Fruit fly (Drosophila melanogaster) whole organism, wandering third instar larva: ENCODE results near the gene PK1-R.

Experiments
- Abd-B ChIP-seq: fragments of >200 bp; optimal IDR thresholded peaks from 2 replicates; lab custom pipeline; 2017; ENCODE audit warnings: missing biosample characterization, missing genetic modification characterization
- CG9705 ChIP-seq: fragments of 200-800 bp; sonication (Bioruptor generic); optimal IDR thresholded peaks from 2 replicates; lab custom pipeline; 2018; ENCODE audit warnings: missing biosample characterization, mild to moderate bottlenecking, missing genetic modification characterization
- CrebA ChIP-seq: fragments of 200-800 bp; sonication (Bioruptor generic); optimal IDR thresholded peaks from 2 replicates; lab custom pipeline; 2016; ENCODE audit warnings: missing biosample characterization, mild to moderate bottlenecking, missing genetic modification characterization, borderline replicate concordance
- Dfd ChIP-seq: fragments of >200 bp; optimal IDR thresholded peaks from 2 replicates; lab custom pipeline; 2017; ENCODE audit warnings: missing biosample characterization, missing genetic modification characterization
- Dif ChIP-seq: fragments of 200-275, 200-300 bp; sonication (Bioruptor generic); optimal IDR thresholded peaks from 2 replicates; lab custom pipeline; 2018; ENCODE audit warnings: missing biosample characterization, missing genetic modification characterization; ENCODE audit not compliant: partially characterized antibody
- HLH106 ChIP-seq: fragments of 200-800 bp; optimal IDR thresholded peaks from 3 replicates; lab custom pipeline; 2019; ENCODE audit warnings: missing biosample characterization, mild to moderate bottlenecking, missing genetic modification characterization, moderate library complexity
- Hnf4 ChIP-seq: fragments of 200-800 bp; sonication (Bioruptor generic); optimal IDR thresholded peaks from 2 replicates; lab custom pipeline; 2016; ENCODE audit warnings: missing biosample characterization, mild to moderate bottlenecking, missing genetic modification characterization
- Hr78 ChIP-seq: fragments of >200 bp; optimal IDR thresholded peaks from 2 replicates; lab custom pipeline; 2017; ENCODE audit warnings: missing biosample characterization, missing genetic modification characterization
- Mio ChIP-seq: sonication (Bioruptor generic); optimal IDR thresholded peaks from 2 replicates; lab custom pipeline; 2016; ENCODE audit warnings: missing biosample characterization, missing genetic modification characterization
- Rel ChIP-seq, 2 experiments: fragments of 200-800 bp; sonication (Bioruptor generic) in 1 of 2; optimal IDR thresholded peaks; 2 replicates in 1 of 2; 3 replicates in 1 of 2; lab custom pipeline; 2016 to 2019; ENCODE audit warnings: mild to moderate bottlenecking in 2 of 2, missing biosample characterization in 2 of 2, missing genetic modification characterization in 2 of 2, moderate library complexity in 1 of 2
- Sp1 ChIP-seq: fragments of 200-800 bp; sonication (Bioruptor generic); optimal IDR thresholded peaks from 3 replicates; lab custom pipeline; 2019; ENCODE audit warnings: missing biosample characterization, mild to moderate bottlenecking, missing genetic modification characterization, moderate library complexity
- Vsx2 ChIP-seq: fragments of 200-300, 225-300 bp; sonication (Bioruptor generic); optimal IDR thresholded peaks from 2 replicates; lab custom pipeline; 2018; ENCODE audit warnings: missing biosample characterization, missing genetic modification characterization; ENCODE audit not compliant: partially characterized antibody
- br ChIP-seq: fragments of 200-800 bp; sonication (Bioruptor generic); optimal IDR thresholded peaks from 2 replicates; lab custom pipeline; 2016; ENCODE audit warnings: missing biosample characterization, missing genetic modification characterization
- dl ChIP-seq, 2 experiments: fragments of 175-275, 200-275 bp in 1 of 2; fragments of 200-275 bp in 1 of 2; sonication (Bioruptor generic); optimal IDR thresholded peaks; lab custom pipeline; 2018; ENCODE audit warnings: mild to moderate bottlenecking in 2 of 2, missing biosample characterization in 2 of 2, missing genetic modification characterization in 2 of 2, moderate library complexity in 2 of 2; ENCODE audit not compliant: partially characterized antibody in 2 of 2, insufficient read depth in 1 of 2
- dmrt93B ChIP-seq: fragments of 200-800 bp; sonication (Bioruptor generic); optimal IDR thresholded peaks from 2 replicates; lab custom pipeline; 2018; ENCODE audit warnings: missing biosample characterization, mild to moderate bottlenecking, missing genetic modification characterization
- dsf ChIP-seq: sonication (Bioruptor generic); optimal IDR thresholded peaks from 2 replicates; lab custom pipeline; 2016; ENCODE audit warnings: missing biosample characterization, missing genetic modification characterization, borderline replicate concordance
- foxo ChIP-seq, 2 experiments: fragments of 200-800 bp; sonication (Bioruptor generic); optimal IDR thresholded peaks; 2 replicates in 1 of 2; 3 replicates in 1 of 2; lab custom pipeline; 2016 to 2017; ENCODE audit warnings: missing biosample characterization in 2 of 2, missing genetic modification characterization in 2 of 2
- h ChIP-seq: fragments of 200-800 bp; sonication (Bioruptor generic); optimal IDR thresholded peaks from 3 replicates; lab custom pipeline; 2016; ENCODE audit warnings: missing biosample characterization, mild to moderate bottlenecking, missing genetic modification characterization
- jim ChIP-seq: fragments of 175-275, 200-325 bp; sonication (Bioruptor generic); optimal IDR thresholded peaks from 2 replicates; lab custom pipeline; 2016; ENCODE audit warnings: missing biosample characterization, mild to moderate bottlenecking, missing genetic modification characterization
- lola ChIP-seq: fragments of >200 bp; optimal IDR thresholded peaks from 2 replicates; lab custom pipeline; 2017; ENCODE audit warnings: missing biosample characterization, missing genetic modification characterization
- pan ChIP-seq: fragments of >200 bp; optimal IDR thresholded peaks from 2 replicates; lab custom pipeline; 2017
- psq ChIP-seq: fragments of 200-800 bp; sonication (Bioruptor generic); optimal IDR thresholded peaks from 3 replicates; lab custom pipeline; 2017; ENCODE audit warnings: missing biosample characterization, mild to moderate bottlenecking, missing genetic modification characterization, moderate library complexity
- sage ChIP-seq: fragments of 200-800 bp; sonication (Bioruptor generic); optimal IDR thresholded peaks from 2 replicates; lab custom pipeline; 2016; ENCODE audit warnings: missing biosample characterization, mild to moderate bottlenecking, missing genetic modification characterization
- sv ChIP-seq: fragments of 200-800 bp; sonication (Bioruptor generic); optimal IDR thresholded peaks from 3 replicates; lab custom pipeline; 2016; ENCODE audit warnings: missing biosample characterization, missing genetic modification characterization
- tai ChIP-seq: sonication (Bioruptor generic); optimal IDR thresholded peaks from 2 replicates; lab custom pipeline; 2016; ENCODE audit warnings: missing biosample characterization, missing genetic modification characterization
- usp ChIP-seq: fragments of >200 bp; optimal IDR thresholded peaks from 2 replicates; lab custom pipeline; 2017; ENCODE audit warnings: missing biosample characterization, missing genetic modification characterization
- woc ChIP-seq: sonication (Bioruptor generic); optimal IDR thresholded peaks from 2 replicates; lab custom pipeline; 2016; ENCODE audit warnings: missing biosample characterization, mild to moderate bottlenecking, missing genetic modification characterization

The PK1-R gene

DNA sequence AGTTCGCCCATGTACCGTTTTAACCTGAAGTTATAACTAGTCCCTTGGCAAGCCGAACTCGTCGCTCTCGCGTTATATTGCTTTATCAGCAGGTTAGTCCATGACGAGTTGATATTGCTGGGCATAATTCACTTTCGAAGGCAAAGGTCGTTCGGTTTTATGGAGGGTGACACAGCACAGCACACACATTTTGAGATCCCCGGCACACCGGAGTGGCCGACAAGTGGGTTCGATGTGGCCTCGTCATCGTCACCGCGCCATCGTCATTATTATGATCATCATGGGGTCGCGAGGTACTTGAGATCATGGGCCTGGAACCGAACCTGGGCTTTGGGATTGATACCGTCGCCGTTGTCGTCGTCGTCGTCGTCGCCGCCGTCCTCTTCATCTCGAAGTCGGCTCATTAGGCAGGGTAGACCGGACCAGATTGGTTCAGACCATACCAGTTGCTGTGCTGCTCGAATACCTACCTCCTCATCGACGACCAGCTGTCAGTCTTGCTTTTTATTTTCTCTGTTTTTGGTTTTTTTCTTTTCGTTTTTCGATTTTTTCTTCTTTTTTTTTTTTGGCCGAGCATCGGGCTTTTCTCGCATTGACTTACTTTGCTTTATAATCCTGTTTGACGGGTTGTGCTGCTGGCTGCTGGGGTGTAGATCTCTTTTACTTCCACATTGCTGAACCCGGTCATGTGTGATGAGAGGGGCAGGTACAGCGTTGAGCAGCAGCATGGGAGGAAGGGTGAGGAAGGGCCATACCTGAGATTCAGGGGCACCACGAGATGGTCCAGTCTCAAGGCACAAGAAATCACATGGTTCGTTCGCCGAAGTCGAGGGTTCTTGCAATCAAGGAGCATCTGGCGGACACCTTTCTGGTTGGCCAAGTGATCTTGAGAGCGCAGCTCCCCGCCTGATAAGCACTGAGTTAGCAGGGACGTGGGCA is 41.6 kb downstream of the PK1-R start (continued):
- TF ChIP-seq Mio (GFP tag; lab: Kevin White, UChicago), result no peak
- no peak for TF ChIP-seq CG9705 (GFP tag; lab: Kevin White, UChicago)
- no peak for TF ChIP-seq pan
- no peak for TF ChIP-seq Vsx2 (GFP tag; lab: Kevin White, UChicago)

dm6 chr3R:14060399-14060798 is 42.5 kb downstream of the PK1-R start:
- no peak for TF ChIP-seq Hr78 (GFP tag; lab: Kevin White, UChicago)
- TF ChIP-seq, all 38 proteins: peak for 0

dm6 chr3R:14059703-14060300 is 43.1 kb downstream of the PK1-R start:
- no peak for TF ChIP-seq psq (GFP tag; lab: Kevin White, UChicago)
- no peak for TF ChIP-seq Dif (GFP tag; lab: Kevin White, UChicago)
- no peak for TF ChIP-seq woc
- TF ChIP-seq HLH106, result no peak
- TF ChIP-seq lola (GFP tag; lab: Kevin White, UChicago), result no peak
- TF ChIP-seq sv, result no peak
- no peak for TF ChIP-seq pan
- TF ChIP-seq Abd-B, result no peak

- TF ChIP-seq tai (GFP tag; lab: Kevin White, UChicago), result no peak
- TF ChIP-seq Hnf4 (GFP tag; lab: Kevin White, UChicago), result peak; percentile 24
- TF ChIP-seq h (GFP tag; lab: Kevin White, UChicago), result peak; percentile 53
Observed at dm6 chr3R:14058531-14059431, 44.1 kb downstream of the PK1-R start.

DNA sequence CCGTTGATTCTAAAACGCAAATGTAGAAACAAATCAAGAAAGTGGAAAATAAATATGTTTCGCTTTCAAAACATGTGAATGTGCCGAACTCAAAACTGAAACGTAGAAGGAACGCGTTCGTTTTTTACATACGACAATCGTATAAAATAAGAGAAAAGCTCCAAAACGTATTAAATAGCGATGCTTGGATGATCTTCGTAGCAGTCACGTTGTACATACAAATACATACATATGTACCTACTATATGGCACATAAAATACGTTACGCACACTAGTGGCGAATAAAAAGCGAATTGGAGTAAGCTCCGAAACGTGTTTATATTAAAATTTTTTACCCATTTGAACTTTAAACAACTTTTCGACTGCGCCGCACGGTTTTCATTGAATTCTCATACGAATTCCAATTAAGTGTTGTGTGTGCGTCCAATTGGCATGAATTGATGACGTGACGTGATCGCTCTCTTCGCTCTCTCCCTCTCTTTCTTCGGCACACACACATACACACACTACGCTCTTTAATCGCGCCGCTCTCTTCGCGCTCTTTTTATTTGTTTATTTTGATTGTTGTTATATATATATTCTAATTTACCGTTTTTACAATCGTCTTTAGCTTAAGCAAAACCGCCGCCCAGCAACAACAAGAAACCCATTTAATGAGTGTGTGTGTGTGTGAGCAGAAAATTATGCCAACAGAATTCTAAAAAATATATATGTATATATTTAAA is 45.6 kb downstream of the PK1-R start:
- TF ChIP-seq pan, result no peak
- no peak for TF ChIP-seq HLH106
- peak; percentile 71 for TF ChIP-seq CrebA (GFP tag; lab: Kevin White, UChicago)
- peak; percentile 52 to 60 for TF ChIP-seq dl (GFP tag; optimal IDR thresholded peaks at IDR 0.05; lab: Kevin White, UChicago; ENCODE audit: insufficient read depth in 1 of 2, partially characterized antibody in 2 of 2)
- TF ChIP-seq lola (GFP tag; lab: Kevin White, UChicago), result no peak
- TF ChIP-seq Rel (GFP tag; optimal IDR thresholded peaks at IDR 0.05; lab: Kevin White, UChicago), result peak; percentile 65
- no peak for TF ChIP-seq Rel (tag; optimal IDR thresholded peaks at IDR 0.05; lab: Kevin White, UChicago)
- TF ChIP-seq dsf (GFP tag; lab: Kevin White, UChicago), result no peak
- no peak for TF ChIP-seq sv
- peak in 1 of 2 experiments; percentile 7 for TF ChIP-seq foxo (GFP tag; optimal IDR thresholded peaks at IDR 0.05; lab: Kevin White, UChicago)
- TF ChIP-seq tai (GFP tag; lab: Kevin White, UChicago), result no peak
- TF ChIP-seq dmrt93B (GFP tag; lab: Kevin White, UChicago), result no peak
- TF ChIP-seq Sp1 (GFP tag; lab: Kevin White, UChicago), result no peak
- peak; percentile 84 for TF ChIP-seq Dif (GFP tag; lab: Kevin White, UChicago)
- no peak for TF ChIP-seq br (GFP tag; lab: Kevin White, UChicago)
- no peak for TF ChIP-seq jim (GFP tag; lab: Kevin White, UChicago)
- peak; percentile 3 for TF ChIP-seq Dfd
- TF ChIP-seq Abd-B, result no peak
- TF ChIP-seq sage (GFP tag; lab: Kevin White, UChicago), result peak; percentile 81
- TF ChIP-seq usp (GFP tag; lab: Kevin White, UChicago), result no peak
- TF ChIP-seq psq (GFP tag; lab: Kevin White, UChicago), result no peak
- TF ChIP-seq Vsx2 (GFP tag; lab: Kevin White, UChicago), result peak; percentile 63
